Fruit fly (Drosophila melanogaster): Measurements from ENCODE around the gene kon.

The kon gene

dm6 chr2L:18548753-18549152 is 45.0 kb upstream of the kon start (continued):
- TF ChIP-seq lab (GFP tag; optimal IDR thresholded peaks at IDR 0.05) = peak; percentile 69
- TF ChIP-seq prd (optimal IDR thresholded peaks at IDR 0.05) = no peak
- 0 out of 3 replicates have a peak, but pooled peaks have one; percentile 24 for TF ChIP-seq prd (GFP tag; IDR thresholded peaks at IDR 0.05)
- peak; percentile 57 for TF ChIP-seq CG15269 (tag; optimal IDR thresholded peaks at IDR 0.05)
- peak; percentile 3 for TF ChIP-seq mirr (GFP tag; optimal IDR thresholded peaks at IDR 0.05)
- 0 out of 2 replicates have a peak, but pooled peaks have one; percentile 10 for TF ChIP-seq ttk (GFP tag; IDR thresholded peaks at IDR 0.05)
- TF ChIP-seq CG3281 (GFP tag; optimal IDR thresholded peaks at IDR 0.05) = peak; percentile 42
- peak; percentile 66 for TF ChIP-seq dmrt99B (tag; optimal IDR thresholded peaks at IDR 0.05)
- no peak for TF ChIP-seq CG13296 (GFP tag; optimal IDR thresholded peaks at IDR 0.05)
- peak; percentile 70 for TF ChIP-seq row (GFP tag; IDR thresholded peaks at IDR 0.05)
- peak in 1 of 2 experiments; percentile 25 for TF ChIP-seq dpn (GFP tag; optimal IDR thresholded peaks at IDR 0.05)
- peak; percentile 2 for TF ChIP-seq CG6813 (GFP tag; optimal IDR thresholded peaks at IDR 0.05)
- no peak for TF ChIP-seq zfh1 (GFP tag; IDR thresholded peaks at IDR 0.05)
- TF ChIP-seq org-1 (GFP tag; optimal IDR thresholded peaks at IDR 0.05) = peak; percentile 20
- peak; percentile 54 for TF ChIP-seq PHDP (tag; optimal IDR thresholded peaks at IDR 0.05)
- TF ChIP-seq gcm (GFP tag; optimal IDR thresholded peaks at IDR 0.05) = no peak
- peak; percentile 63 for TF ChIP-seq CG18599 (GFP tag; optimal IDR thresholded peaks at IDR 0.05)
- peak; percentile 8 for TF ChIP-seq CG15514 (GFP tag; optimal IDR thresholded peaks at IDR 0.05)
- peak; percentile 51 for TF ChIP-seq unpg (GFP tag; optimal IDR thresholded peaks at IDR 0.05)
- no peak for TF ChIP-seq Side (GFP tag; optimal IDR thresholded peaks at IDR 0.05)
- no peak for TF ChIP-seq CG11723 (GFP tag; optimal IDR thresholded peaks at IDR 0.05)
- TF ChIP-seq CG11696 (GFP tag; IDR thresholded peaks at IDR 0.05) = no peak
- peak; percentile 61 for TF ChIP-seq grau (tag; optimal IDR thresholded peaks at IDR 0.05)
- TF ChIP-seq CG18262 (tag; optimal IDR thresholded peaks at IDR 0.05) = no peak
- TF ChIP-seq cwo (GFP tag; optimal IDR thresholded peaks at IDR 0.05) = peak; percentile 40
- TF ChIP-seq CG9817 (tag; optimal IDR thresholded peaks at IDR 0.05) = peak; percentile 16
- 0 out of 3 replicates have a peak, but pooled peaks have one; percentile 40 for TF ChIP-seq CG34422 (GFP tag; IDR thresholded peaks at IDR 0.05)
- TF ChIP-seq CG9727 (GFP tag; optimal IDR thresholded peaks at IDR 0.05) = peak; percentile 41
- peak; percentile 23 for TF ChIP-seq CG30403 (GFP tag; optimal IDR thresholded peaks at IDR 0.05)
- TF ChIP-seq nmo (GFP tag; optimal IDR thresholded peaks at IDR 0.05) = peak; percentile 37
- TF ChIP-seq Drgx (GFP tag; IDR thresholded peaks at IDR 0.05) = peak; percentile 75
- TF ChIP-seq CG14050 (GFP tag; IDR thresholded peaks at IDR 0.05) = no peak
- TF ChIP-seq CG2120 (GFP tag; optimal IDR thresholded peaks at IDR 0.05) = peak; percentile 19
- TF ChIP-seq Hmr (GFP tag; optimal IDR thresholded peaks at IDR 0.05) = peak; percentile 61
- TF ChIP-seq CG8924 (tag; optimal IDR thresholded peaks at IDR 0.05) = peak; percentile 32
- TF ChIP-seq CG7839 (tag; optimal IDR thresholded peaks at IDR 0.05) = peak; percentile 61
- TF ChIP-seq sug (tag; optimal IDR thresholded peaks at IDR 0.05) = peak; percentile 29
- 0 out of 2 replicates have a peak, but pooled peaks have one; percentile 33 for TF ChIP-seq CG14014 (GFP tag; IDR thresholded peaks at IDR 0.05)
- TF ChIP-seq lmd (GFP tag; IDR thresholded peaks at IDR 0.05) = peak; percentile 31; the same call in 1 of the 2 replicates
- peak; percentile 10 for TF ChIP-seq Med (GFP tag)
- peak; percentile 13 for TF ChIP-seq CG12659 (GFP tag; optimal IDR thresholded peaks at IDR 0.05)
- 0 out of 3 replicates have a peak, but pooled peaks have one; percentile 17 for TF ChIP-seq CG11695 (GFP tag; IDR thresholded peaks at IDR 0.05)
- peak; percentile 36 for TF ChIP-seq CoRest (tag; optimal IDR thresholded peaks at IDR 0.05)
- peak; percentile 8 for TF ChIP-seq CG4424 (GFP tag; optimal IDR thresholded peaks at IDR 0.05)
- TF ChIP-seq phol (tag; optimal IDR thresholded peaks at IDR 0.05) = peak; percentile 29
- TF ChIP-seq Oli (tag; optimal IDR thresholded peaks at IDR 0.05) = peak; percentile 18
- TF ChIP-seq Lpt (GFP tag; optimal IDR thresholded peaks at IDR 0.05) = no peak
- TF ChIP-seq NC2β (GFP tag; optimal IDR thresholded peaks at IDR 0.05) = no peak
- TF ChIP-seq Sox102F (GFP tag; optimal IDR thresholded peaks at IDR 0.05) = peak; percentile 55
- TF ChIP-seq Blimp-1 (GFP tag; optimal IDR thresholded peaks at IDR 0.05) = peak; percentile 1
